Worm (Caenorhabditis elegans) whole organism, young adult: ENCODE data around the gene C16D9.9.

Source experiments
- B0261.1 ChIP-seq: sonication (generic microtip); optimal IDR thresholded peaks from 2 replicates; lab custom pipeline; 2016; ENCODE audit warnings: mild to moderate bottlenecking, missing genetic modification characterization, moderate library complexity, missing compliant biosample characterization
- F23B12.7 ChIP-seq: sonication (generic microtip); optimal IDR thresholded peaks from 2 replicates; lab custom pipeline; 2017; ENCODE audit warnings: missing genetic modification characterization, mild to moderate bottlenecking, missing compliant biosample characterization, antibody characterized with exemption, moderate library complexity; ENCODE audit not compliant: insufficient read depth
- F33H1.4 ChIP-seq: fragments of 200-800 bp; sonication (Bioruptor generic); IDR thresholded peaks from 2 replicates; pipeline ENCODE4 v1.3.6; 2022; ENCODE audit warnings: missing genetic modification reagents, missing genetic modification characterization, missing compliant biosample characterization
- F39B2.1 ChIP-seq: fragments of 200-800 bp; sonication (Bioruptor generic); IDR thresholded peaks from 2 replicates; pipeline ENCODE4 v1.3.6; 2022; ENCODE audit warnings: missing genetic modification reagents, missing genetic modification characterization, missing compliant biosample characterization
- F55B11.4 ChIP-seq: sonication (generic microtip); optimal IDR thresholded peaks from 2 replicates; lab custom pipeline; 2016; ENCODE audit warnings: missing compliant biosample characterization, missing genetic modification characterization, borderline replicate concordance; ENCODE audit not compliant: insufficient read depth
- F57C9.4 ChIP-seq: sonication (generic microtip); optimal IDR thresholded peaks from 2 replicates; lab custom pipeline; 2017; ENCODE audit warnings: mild to moderate bottlenecking, missing genetic modification characterization, missing compliant biosample characterization
- T26A5.8 ChIP-seq: sonication (generic microtip); optimal IDR thresholded peaks from 2 replicates; lab custom pipeline; 2016; ENCODE audit warnings: missing genetic modification characterization, missing compliant biosample characterization
- Y67H2A.10 ChIP-seq: fragments of 200-800 bp; sonication (Bioruptor generic); conservative IDR thresholded peaks from 2 replicates; pipeline ENCODE4 v1.3.6; 2022; ENCODE audit warnings: missing genetic modification reagents, missing genetic modification characterization, missing compliant biosample characterization
- aptf-3 ChIP-seq: fragments of 200-800 bp; sonication (Bioruptor generic); IDR thresholded peaks from 2 replicates; pipeline ENCODE4 v1.3.6; 2022; ENCODE audit warnings: missing genetic modification characterization, missing compliant biosample characterization
- atf-7 ChIP-seq: sonication (generic microtip); optimal IDR thresholded peaks from 2 replicates; lab custom pipeline; 2017; ENCODE audit warnings: mild to moderate bottlenecking, missing genetic modification characterization, missing compliant biosample characterization
- bed-1 ChIP-seq: fragments of 200-800 bp; sonication (Bioruptor generic); IDR thresholded peaks from 2 replicates; pipeline ENCODE4 v1.3.6; 2022; ENCODE audit warnings: missing genetic modification reagents, missing genetic modification characterization, missing compliant biosample characterization
- cebp-1 ChIP-seq, 2 experiments: fragments of 200-800 bp in 1 of 2; sonication (Bioruptor generic) in 1 of 2; sonication (generic microtip) in 1 of 2; IDR thresholded peaks in 1 of 2; optimal IDR thresholded peaks in 1 of 2; 2 replicates each; pipeline versions ENCODE4 v1.3.6 to Lab custom; 2017 to 2022; ENCODE audit warnings: missing compliant biosample characterization in 2 of 2, missing genetic modification characterization in 2 of 2, mild to moderate bottlenecking in 1 of 2, missing genetic modification reagents in 1 of 2, moderate library complexity in 1 of 2
- cebp-2 ChIP-seq: fragments of 200-800 bp; sonication (Bioruptor generic); IDR thresholded peaks from 2 replicates; pipeline ENCODE4 v1.3.6; 2022; ENCODE audit warnings: missing genetic modification characterization, missing compliant biosample characterization
- ceh-58 ChIP-seq: fragments of 200-800 bp; sonication (Bioruptor generic); IDR thresholded peaks from 2 replicates; pipeline ENCODE4 v1.3.6; 2022; ENCODE audit warnings: missing genetic modification characterization, missing compliant biosample characterization
- chd-7 ChIP-seq: sonication (generic microtip); optimal IDR thresholded peaks from 2 replicates; lab custom pipeline; 2016; ENCODE audit warnings: mild to moderate bottlenecking, missing genetic modification characterization, moderate library complexity, missing compliant biosample characterization
- dox-1 ChIP-seq: fragments of 200-800 bp; sonication (Bioruptor generic); IDR thresholded peaks from 2 replicates; pipeline ENCODE4 v1.3.6; 2022; ENCODE audit warnings: missing genetic modification reagents, missing genetic modification characterization, missing compliant biosample characterization
- dpff-1 ChIP-seq: sonication (generic microtip); optimal IDR thresholded peaks from 2 replicates; lab custom pipeline; 2017; ENCODE audit warnings: mild to moderate bottlenecking, missing genetic modification characterization, missing compliant biosample characterization
- efl-1 ChIP-seq: fragments of 150-350 bp; optimal IDR thresholded peaks from 2 replicates; lab custom pipeline; 2014; ENCODE audit warnings: missing biosample characterization, missing genetic modification reagents, missing genetic modification characterization
- egl-18 ChIP-seq: fragments of 200-800 bp; sonication (Bioruptor generic); IDR thresholded peaks from 2 replicates; pipeline ENCODE4 v1.3.6; 2022; ENCODE audit warnings: missing genetic modification reagents, missing genetic modification characterization, missing compliant biosample characterization
- egl-44 ChIP-seq: fragments of 200-800 bp; sonication (Bioruptor generic); IDR thresholded peaks from 2 replicates; pipeline ENCODE4 v1.3.6; 2022; ENCODE audit warnings: missing genetic modification reagents, missing genetic modification characterization, missing compliant biosample characterization
- egrh-3 ChIP-seq: fragments of 200-800 bp; sonication (Bioruptor generic); IDR thresholded peaks from 2 replicates; pipeline ENCODE4 v1.3.6; 2022; ENCODE audit warnings: missing genetic modification reagents, missing genetic modification characterization, missing compliant biosample characterization
- ekl-4 ChIP-seq: fragments of 200-800 bp; sonication (Bioruptor generic); IDR thresholded peaks from 2 replicates; pipeline ENCODE4 v1.3.6; 2022; ENCODE audit warnings: missing genetic modification reagents, missing genetic modification characterization, missing compliant biosample characterization
- ets-4 ChIP-seq: fragments of 200-800 bp; sonication (Bioruptor generic); optimal IDR thresholded peaks from 2 replicates; lab custom pipeline; 2018; ENCODE audit warnings: mild to moderate bottlenecking, missing genetic modification characterization, missing compliant biosample characterization
- gei-17 ChIP-seq: fragments of 200-800 bp; sonication (Bioruptor generic); optimal IDR thresholded peaks from 2 replicates; lab custom pipeline; 2018; ENCODE audit warnings: mild to moderate bottlenecking, missing genetic modification characterization, missing compliant biosample characterization
- hlh-12 ChIP-seq: sonication (generic microtip); optimal IDR thresholded peaks from 2 replicates; lab custom pipeline; 2016; ENCODE audit warnings: missing genetic modification characterization, missing compliant biosample characterization
- hmg-20 ChIP-seq: fragments of 200-800 bp; sonication (Bioruptor generic); IDR thresholded peaks from 2 replicates; pipeline ENCODE4 v1.3.6; 2022; ENCODE audit warnings: missing genetic modification reagents, missing genetic modification characterization, missing compliant biosample characterization
- hrde-1 ChIP-seq: sonication (generic microtip); optimal IDR thresholded peaks from 2 replicates; lab custom pipeline; 2016; ENCODE audit warnings: missing genetic modification characterization, mild to moderate bottlenecking, missing compliant biosample characterization, moderate library complexity, missing genotype, missing genetic modification reagents, borderline replicate concordance
- let-526 ChIP-seq: fragments of 200-800 bp; sonication (Bioruptor generic); IDR thresholded peaks from 2 replicates; pipeline ENCODE4 v1.3.6; 2022; ENCODE audit warnings: missing genetic modification reagents, missing genetic modification characterization, missing compliant biosample characterization
- let-607 ChIP-seq, 2 experiments: fragments of 200-800 bp in 1 of 2; sonication (Bioruptor generic) in 1 of 2; sonication (generic microtip) in 1 of 2; optimal IDR thresholded peaks; 2 replicates each; lab custom pipeline; 2016 to 2018; ENCODE audit warnings: mild to moderate bottlenecking in 2 of 2, missing compliant biosample characterization in 2 of 2, missing genetic modification characterization in 2 of 2, moderate library complexity in 2 of 2, missing genotype in 1 of 2
- lin-35 ChIP-seq, 3 experiments: fragments of 150-350 bp in 2 of 3; sonication (generic microtip) in 1 of 3; optimal IDR thresholded peaks; 2 replicates each; lab custom pipeline; 2014 to 2018; ENCODE audit warnings: missing biosample characterization in 3 of 3, missing genetic modification characterization in 3 of 3, missing genetic modification reagents in 3 of 3
- lsl-1 ChIP-seq: fragments of 200-800 bp; sonication (Bioruptor generic); optimal IDR thresholded peaks from 2 replicates; lab custom pipeline; 2018; ENCODE audit warnings: mild to moderate bottlenecking, missing genetic modification characterization, moderate library complexity, missing compliant biosample characterization
- lsy-27 ChIP-seq: sonication (generic microtip); optimal IDR thresholded peaks from 2 replicates; lab custom pipeline; 2017; ENCODE audit warnings: missing genetic modification characterization, mild to moderate bottlenecking, missing compliant biosample characterization, antibody characterized with exemption, missing genotype, borderline replicate concordance; ENCODE audit not compliant: insufficient read depth
- madf-10 ChIP-seq: sonication (generic microtip); optimal IDR thresholded peaks from 2 replicates; lab custom pipeline; 2016; ENCODE audit warnings: mild to moderate bottlenecking, missing genetic modification characterization, missing compliant biosample characterization
- mes-4 ChIP-seq: sonication (generic microtip); optimal IDR thresholded peaks from 2 replicates; lab custom pipeline; 2016; ENCODE audit warnings: missing genotype, missing genetic modification characterization, missing compliant biosample characterization
- nfyb-1 ChIP-seq: fragments of 200-800 bp; sonication (Bioruptor generic); IDR thresholded peaks from 2 replicates; pipeline ENCODE4 v1.3.6; 2022; ENCODE audit warnings: missing genetic modification reagents, missing genetic modification characterization, missing compliant biosample characterization
- pbrm-1 ChIP-seq: fragments of 200-800 bp; sonication (Bioruptor generic); IDR thresholded peaks from 2 replicates; pipeline ENCODE4 v1.3.6; 2022; ENCODE audit warnings: missing genetic modification reagents, missing genetic modification characterization, missing compliant biosample characterization
- pha-4 ChIP-seq: fragments of 150-350 bp; sonication (generic microtip); optimal IDR thresholded peaks from 2 replicates; lab custom pipeline; 2014; ENCODE audit warnings: missing biosample characterization, missing genetic modification reagents, missing genetic modification characterization
- rcor-1 ChIP-seq: fragments of 200-800 bp; sonication (Bioruptor generic); IDR thresholded peaks from 2 replicates; pipeline ENCODE4 v1.3.6; 2022; ENCODE audit warnings: missing genetic modification reagents, missing genetic modification characterization, missing compliant biosample characterization
- rec-8 ChIP-seq, 2 experiments: sonication (generic microtip); optimal IDR thresholded peaks; 2 replicates each; lab custom pipeline; 2016; ENCODE audit warnings: mild to moderate bottlenecking in 2 of 2, missing genetic modification characterization in 2 of 2, missing genetic modification reagents in 2 of 2, missing genotype in 2 of 2, missing biosample characterization in 1 of 2, missing compliant biosample characterization in 1 of 2, moderate library complexity in 1 of 2
- repo-1 ChIP-seq: sonication (generic microtip); optimal IDR thresholded peaks from 2 replicates; lab custom pipeline; 2017; ENCODE audit warnings: mild to moderate bottlenecking, missing genetic modification characterization, missing compliant biosample characterization
- rpc-1 ChIP-seq, 2 experiments: fragments of 150-350 bp in 1 of 2; sonication (generic microtip) in 1 of 2; optimal IDR thresholded peaks; 2 replicates each; lab custom pipeline; 2014 to 2018; ENCODE audit warnings: missing biosample characterization in 1 of 2, missing genetic modification characterization in 1 of 2, missing genetic modification reagents in 1 of 2, missing genotype in 1 of 2
- sptf-2 ChIP-seq: fragments of 200-800 bp; sonication (Bioruptor generic); optimal IDR thresholded peaks from 2 replicates; lab custom pipeline; 2018; ENCODE audit warnings: mild to moderate bottlenecking, missing genetic modification characterization, missing compliant biosample characterization
- tlf-1 ChIP-seq: fragments of 200-800 bp; sonication (Bioruptor generic); optimal IDR thresholded peaks from 2 replicates; lab custom pipeline; 2018; ENCODE audit warnings: mild to moderate bottlenecking, missing genetic modification characterization, missing compliant biosample characterization
- ztf-18 ChIP-seq: sonication (generic microtip); optimal IDR thresholded peaks from 2 replicates; lab custom pipeline; 2016; ENCODE audit warnings: missing genotype, mild to moderate bottlenecking, missing genetic modification characterization, missing compliant biosample characterization
- ztf-25 ChIP-seq: fragments of 200-800 bp; sonication (Bioruptor generic); IDR thresholded peaks from 2 replicates; pipeline ENCODE4 v1.3.6; 2022; ENCODE audit warnings: missing genetic modification reagents, missing genetic modification characterization, missing compliant biosample characterization
- ztf-28 ChIP-seq: fragments of 200-800 bp; sonication (Bioruptor generic); IDR thresholded peaks from 2 replicates; pipeline ENCODE4 v1.3.6; 2022; ENCODE audit warnings: missing genetic modification reagents, missing genetic modification characterization, missing compliant biosample characterization
- ztf-3 ChIP-seq: fragments of 200-800 bp; sonication (Bioruptor generic); optimal IDR thresholded peaks from 2 replicates; lab custom pipeline; 2018; ENCODE audit warnings: mild to moderate bottlenecking, missing genetic modification characterization, missing compliant biosample characterization

C16D9.9 gene

ce11 chrV:8228712-8229119 is 35.3 kb upstream of the C16D9.9 start:
- TF ChIP-seq Y67H2A.10 (GFP tag; lab: Robert Waterston, UW), result no peak
- peak; percentile 95 for TF ChIP-seq rcor-1 (GFP tag; lab: Robert Waterston, UW)
- peak; percentile 84 for TF ChIP-seq hmg-20 (GFP tag; lab: Robert Waterston, UW)
- TF ChIP-seq egl-18 (GFP tag; lab: Robert Waterston, UW), result no peak
- peak; percentile 73; the same call in 1 of the 2 replicates for TF ChIP-seq ztf-25 (GFP tag; lab: Robert Waterston, UW)
- TF ChIP-seq hlh-12 (tag; lab: Kevin White, UChicago), result no peak
- 0 out of 2 replicates have a peak, but pooled peaks have one; percentile 20 for TF ChIP-seq cebp-1 (GFP tag; IDR thresholded peaks at IDR 0.05; lab: Robert Waterston, UW)
- no peak for TF ChIP-seq cebp-1 (tag; optimal IDR thresholded peaks at IDR 0.05; lab: Kevin White, UChicago)
- no peak for TF ChIP-seq dpff-1 (tag; lab: Kevin White, UChicago)
- peak in 2 of 3 experiments; percentile 31 to 75 for TF ChIP-seq lin-35 (GFP tag; optimal IDR thresholded peaks at IDR 0.05; lab: Kevin White, UChicago)
- peak; percentile 67 for TF ChIP-seq atf-7
- TF ChIP-seq chd-7 (tag; lab: Kevin White, UChicago), result peak; percentile 74
- TF ChIP-seq gei-17 (GFP tag; lab: Kevin White, UChicago), result peak; percentile 55
- peak; percentile 14 for TF ChIP-seq rpc-1 (optimal IDR thresholded peaks at IDR 0.05; lab: Kevin White, UChicago)
- TF ChIP-seq rpc-1 (tag; optimal IDR thresholded peaks at IDR 0.05; lab: Kevin White, UChicago), result peak; percentile 23
- TF ChIP-seq let-607 (tag; optimal IDR thresholded peaks at IDR 0.05; lab: Kevin White, UChicago), result peak; percentile 19 to 22
- TF ChIP-seq ceh-58 (GFP tag; lab: Robert Waterston, UW), result no peak
- peak; percentile 91 for TF ChIP-seq nfyb-1 (GFP tag; lab: Robert Waterston, UW)
- peak; percentile 83 for TF ChIP-seq lsl-1 (GFP tag; lab: Kevin White, UChicago)
- peak; percentile 17 for TF ChIP-seq sptf-2
- TF ChIP-seq hrde-1, result peak; percentile 90
- TF ChIP-seq madf-10 (tag; lab: Kevin White, UChicago), result peak; percentile 77
- peak; percentile 91 for TF ChIP-seq ztf-28 (GFP tag; lab: Robert Waterston, UW)
- peak in 1 of 2 experiments; percentile 83 for TF ChIP-seq rec-8 (tag; optimal IDR thresholded peaks at IDR 0.05; lab: Kevin White, UChicago)
- no peak for TF ChIP-seq bed-1 (GFP tag; lab: Robert Waterston, UW)
- peak; percentile 70 for TF ChIP-seq egrh-3 (GFP tag; lab: Robert Waterston, UW)
- peak; percentile 94 for TF ChIP-seq ekl-4 (GFP tag; lab: Robert Waterston, UW)
- TF ChIP-seq T26A5.8 (tag; lab: Kevin White, UChicago), result no peak
- TF ChIP-seq F23B12.7 (tag; lab: Kevin White, UChicago), result peak; percentile 74
- peak; percentile 69 for TF ChIP-seq tlf-1 (GFP tag; lab: Kevin White, UChicago)
- peak; percentile 72 for TF ChIP-seq ztf-18
- 0 out of 2 replicates have a peak, but pooled peaks have one; percentile 9 for TF ChIP-seq cebp-2 (GFP tag; lab: Robert Waterston, UW)
- TF ChIP-seq ztf-3 (GFP tag; lab: Kevin White, UChicago), result no peak
- peak; percentile 59 for TF ChIP-seq B0261.1 (tag; lab: Kevin White, UChicago)
- 0 out of 2 replicates have a peak, but pooled peaks have one; percentile 38 for TF ChIP-seq egl-44
- peak; percentile 61 for TF ChIP-seq ets-4 (GFP tag; lab: Kevin White, UChicago)
- TF ChIP-seq F39B2.1 (GFP tag; lab: Robert Waterston, UW), result peak; percentile 82
- TF ChIP-seq let-526, result no peak
- peak; percentile 35 for TF ChIP-seq efl-1 (GFP tag; lab: Kevin White, UChicago)
- TF ChIP-seq lsy-27 (tag; lab: Kevin White, UChicago), result peak; percentile 31
- TF ChIP-seq pbrm-1 (GFP tag; lab: Robert Waterston, UW), result peak; percentile 100
- TF ChIP-seq pha-4, result no peak
- no peak for TF ChIP-seq aptf-3 (GFP tag; lab: Robert Waterston, UW)
- peak; percentile 36 for TF ChIP-seq mes-4 (tag; lab: Kevin White, UChicago)
- TF ChIP-seq dox-1 (GFP tag; lab: Robert Waterston, UW), result peak; percentile 96
- TF ChIP-seq F33H1.4 (GFP tag; lab: Robert Waterston, UW), result peak; percentile 71
- peak; percentile 87 for TF ChIP-seq repo-1
- no peak for TF ChIP-seq F57C9.4 (tag; lab: Kevin White, UChicago)
- TF ChIP-seq F55B11.4 (tag; lab: Kevin White, UChicago), result no peak
